Fruit fly (Drosophila melanogaster): ENCODE results near the gene Scsalpha2.
A peak's percentile ranks its signal among the peaks of the same experiment; 100 is the strongest.

Gene Scsalpha2

dm6 chr3R:19465286-19465685 lies 2.4 kb upstream of the Scsalpha2 start (continued):
- TF ChIP-seq CHES-1-like (GFP tag; optimal IDR thresholded peaks at IDR 0.05) = no peak
- TF ChIP-seq CG14860 (GFP tag; IDR thresholded peaks at IDR 0.05; ENCODE audit: partially characterized antibody) = no peak
- peak; percentile 75; the same call in 2 of the 3 replicates for TF ChIP-seq ci (GFP tag; IDR thresholded peaks at IDR 0.05)
- no peak for TF ChIP-seq maf-S (GFP tag; optimal IDR thresholded peaks at IDR 0.05)
- TF ChIP-seq E2f2 (GFP tag; IDR thresholded peaks at IDR 0.05) = no peak
- TF ChIP-seq ap (GFP tag; IDR thresholded peaks at IDR 0.05) = 0 out of 2 replicates have a peak, but pooled peaks have one; percentile 4
- TF ChIP-seq CG17361 (GFP tag; IDR thresholded peaks at IDR 0.05) = peak; percentile 92
- TF ChIP-seq CG8924 (tag; optimal IDR thresholded peaks at IDR 0.05) = peak; percentile 76
- TF ChIP-seq Chrac-16 (GFP tag; optimal IDR thresholded peaks at IDR 0.05) = peak; percentile 54
- peak; percentile 55 for TF ChIP-seq CG1529 (GFP tag; optimal IDR thresholded peaks at IDR 0.05)
- TF ChIP-seq cato (GFP tag; optimal IDR thresholded peaks at IDR 0.05; ENCODE audit: borderline replicate concordance) = peak; percentile 25
- TF ChIP-seq fd64A (GFP tag; optimal IDR thresholded peaks at IDR 0.05) = no peak
- TF ChIP-seq CG5245 (GFP tag; optimal IDR thresholded peaks at IDR 0.05) = peak; percentile 54
- TF ChIP-seq sima (GFP tag; optimal IDR thresholded peaks at IDR 0.05) = no peak
- no peak for TF ChIP-seq abd-A (tag; optimal IDR thresholded peaks at IDR 0.05)
- no peak for TF ChIP-seq CG15479 (GFP tag; optimal IDR thresholded peaks at IDR 0.05)
- no peak for TF ChIP-seq pita (GFP tag; optimal IDR thresholded peaks at IDR 0.05)
- no peak for TF ChIP-seq CG16813 (GFP tag; IDR thresholded peaks at IDR 0.05; ENCODE audit: partially characterized antibody)
- no peak for TF ChIP-seq CG4617 (GFP tag; optimal IDR thresholded peaks at IDR 0.05; ENCODE audit: borderline replicate concordance)
- peak; percentile 37; the same call in 1 of the 2 replicates for TF ChIP-seq ranshi (GFP tag; IDR thresholded peaks at IDR 0.05)
- TF ChIP-seq CG3281 (GFP tag; optimal IDR thresholded peaks at IDR 0.05) = peak; percentile 27
- peak; percentile 56 for TF ChIP-seq CG13775 (GFP tag; optimal IDR thresholded peaks at IDR 0.05)
- peak; percentile 57 for TF ChIP-seq salm (tag; optimal IDR thresholded peaks at IDR 0.05)
- TF ChIP-seq Ada2b (GFP tag; IDR thresholded peaks at IDR 0.05) = peak; percentile 36; the same call in 1 of the 2 replicates
- no peak for TF ChIP-seq p53 (GFP tag; optimal IDR thresholded peaks at IDR 0.05)
- peak; percentile 48; the same call in 1 of the 2 replicates for TF ChIP-seq sim (GFP tag; IDR thresholded peaks at IDR 0.05)
- TF ChIP-seq Ravus (GFP tag; IDR thresholded peaks at IDR 0.05) = no peak
- no peak for TF ChIP-seq sr (GFP tag; IDR thresholded peaks at IDR 0.05)
- TF ChIP-seq Oli (tag; optimal IDR thresholded peaks at IDR 0.05) = peak; percentile 71
- peak; percentile 70 for TF ChIP-seq zen (tag; optimal IDR thresholded peaks at IDR 0.05)
- no peak for TF ChIP-seq Hand (GFP tag; optimal IDR thresholded peaks at IDR 0.05)
- TF ChIP-seq CG1024 (GFP tag; IDR thresholded peaks at IDR 0.05) = no peak
- no peak for TF ChIP-seq CG15073 (GFP tag; optimal IDR thresholded peaks at IDR 0.05)
- TF ChIP-seq CG4404 (GFP tag; IDR thresholded peaks at IDR 0.05) = peak; percentile 66
- peak; percentile 20 for TF ChIP-seq Jarid2 (GFP tag; optimal IDR thresholded peaks at IDR 0.05)
- TF ChIP-seq Hr51 (GFP tag; optimal IDR thresholded peaks at IDR 0.05) = peak in 1 of 2 experiments; percentile 46
- TF ChIP-seq CG10543 (GFP tag; optimal IDR thresholded peaks at IDR 0.05) = no peak
- TF ChIP-seq CG17359 (tag; optimal IDR thresholded peaks at IDR 0.05) = peak; percentile 70
- peak; percentile 49 for TF ChIP-seq Six4 (GFP tag; optimal IDR thresholded peaks at IDR 0.05)
- peak; percentile 51; the same call in 1 of the 3 replicates for TF ChIP-seq CG11093 (GFP tag; IDR thresholded peaks at IDR 0.05)
- TF ChIP-seq CG4707 (GFP tag; optimal IDR thresholded peaks at IDR 0.05) = peak; percentile 4
- TF ChIP-seq Gsc (GFP tag; IDR thresholded peaks at IDR 0.05) = no peak
- peak; percentile 65 for TF ChIP-seq CG18599 (GFP tag; optimal IDR thresholded peaks at IDR 0.05)
- TF ChIP-seq Fer1 (GFP tag; optimal IDR thresholded peaks at IDR 0.05) = peak; percentile 5
- TF ChIP-seq CG32772 (GFP tag; IDR thresholded peaks at IDR 0.05) = peak; percentile 39; the same call in 1 of the 2 replicates
- no peak for TF ChIP-seq CG12744 (GFP tag; optimal IDR thresholded peaks at IDR 0.05)
- peak in 1 of 2 experiments; percentile 66 for TF ChIP-seq eve (GFP tag; optimal IDR thresholded peaks at IDR 0.05)
- peak; percentile 40 for TF ChIP-seq NC2β (GFP tag; optimal IDR thresholded peaks at IDR 0.05)
- peak; percentile 51 for TF ChIP-seq bcd (GFP tag; optimal IDR thresholded peaks at IDR 0.05)
- no peak for TF ChIP-seq unc-4 (GFP tag; IDR thresholded peaks at IDR 0.05; ENCODE audit: partially characterized antibody)

All from whole organism, embryonic.